Fruit fly (Drosophila melanogaster): Measurements from ENCODE around the gene hec.
A peak's percentile ranks its signal among the peaks of the same experiment; 100 is the strongest.

Gene hec

dm6 chrX:12909577-12910426 lies 47.5 kb downstream of the hec start, which contains the start of the genes Brms1 and CG4645 (continued):
- no peak for TF ChIP-seq cwo (GFP tag; optimal IDR thresholded peaks at IDR 0.05)
- TF ChIP-seq jumu (GFP tag; optimal IDR thresholded peaks at IDR 0.05), result no peak
- peak; percentile 10 for TF ChIP-seq Oli (tag; optimal IDR thresholded peaks at IDR 0.05)
- TF ChIP-seq tna (GFP tag; IDR thresholded peaks at IDR 0.05; ENCODE audit: partially characterized antibody), result no peak
- no peak for TF ChIP-seq CHES-1-like (GFP tag; optimal IDR thresholded peaks at IDR 0.05)
- TF ChIP-seq CG1233 (GFP tag; optimal IDR thresholded peaks at IDR 0.05), result peak; percentile 3
- no peak for TF ChIP-seq Awh (GFP tag; IDR thresholded peaks at IDR 0.05)
- TF ChIP-seq hb (GFP tag; IDR thresholded peaks at IDR 0.05; ENCODE audit: partially characterized antibody), result no peak
- peak; percentile 61 for TF ChIP-seq CG13424 (tag; optimal IDR thresholded peaks at IDR 0.05)
- peak; percentile 2 for TF ChIP-seq BtbVII (GFP tag; optimal IDR thresholded peaks at IDR 0.05)
- TF ChIP-seq ham (GFP tag; IDR thresholded peaks at IDR 0.05), result no peak
- TF ChIP-seq peb (GFP tag; IDR thresholded peaks at IDR 0.05), result no peak
- no peak for TF ChIP-seq maf-S (GFP tag; optimal IDR thresholded peaks at IDR 0.05)
- no peak for TF ChIP-seq disco-r (GFP tag; optimal IDR thresholded peaks at IDR 0.05)
- TF ChIP-seq kni (GFP tag; optimal IDR thresholded peaks at IDR 0.05), result no peak
- no peak for TF ChIP-seq CG31388 (GFP tag; optimal IDR thresholded peaks at IDR 0.05)
- peak; percentile 13 for TF ChIP-seq Ets97D (GFP tag; optimal IDR thresholded peaks at IDR 0.05)
- TF ChIP-seq CG2129 (GFP tag; IDR thresholded peaks at IDR 0.05; ENCODE audit: partially characterized antibody), result no peak
- no peak for TF ChIP-seq rib (GFP tag; IDR thresholded peaks at IDR 0.05)
- no peak; the same call in 1 of the 2 replicates for TF ChIP-seq ranshi (GFP tag; IDR thresholded peaks at IDR 0.05)
- TF ChIP-seq ro (GFP tag; IDR thresholded peaks at IDR 0.05), result no peak
- peak; percentile 22 for TF ChIP-seq CG7786 (GFP tag; optimal IDR thresholded peaks at IDR 0.05)
- no peak for TF ChIP-seq NC2α (GFP tag; optimal IDR thresholded peaks at IDR 0.05)
- no peak for TF ChIP-seq chinmo (GFP tag; IDR thresholded peaks at IDR 0.05; ENCODE audit: partially characterized antibody)
- TF ChIP-seq da (GFP tag; optimal IDR thresholded peaks at IDR 0.05), result no peak
- peak; percentile 32 for TF ChIP-seq CG12155 (GFP tag; optimal IDR thresholded peaks at IDR 0.05)
- TF ChIP-seq CG43689 (GFP tag; IDR thresholded peaks at IDR 0.05), result no peak; the same call in 1 of the 2 replicates
- TF ChIP-seq CoRest (tag; optimal IDR thresholded peaks at IDR 0.05), result peak; percentile 76
- peak; percentile 52 for TF ChIP-seq HHEX (GFP tag; optimal IDR thresholded peaks at IDR 0.05)
- TF ChIP-seq CG32532 (GFP tag; IDR thresholded peaks at IDR 0.05), result peak; percentile 41; the same call in 1 of the 2 replicates
- peak; percentile 55 for TF ChIP-seq ind (GFP tag; optimal IDR thresholded peaks at IDR 0.05)
- peak; percentile 16; the same call in 1 of the 2 replicates for TF ChIP-seq CG10366 (GFP tag; IDR thresholded peaks at IDR 0.05)
- peak; percentile 56 for TF ChIP-seq CG10209 (GFP tag; optimal IDR thresholded peaks at IDR 0.05)
- TF ChIP-seq Bgb (GFP tag; IDR thresholded peaks at IDR 0.05; ENCODE audit: partially characterized antibody), result peak; percentile 33; the same call in 1 of the 2 replicates
- peak; percentile 58 for TF ChIP-seq CG15269 (tag; optimal IDR thresholded peaks at IDR 0.05)
- 0 out of 2 replicates have a peak, but pooled peaks have one; percentile 5 for TF ChIP-seq sisA (GFP tag; IDR thresholded peaks at IDR 0.05)
- TF ChIP-seq Atf-2 (GFP tag; optimal IDR thresholded peaks at IDR 0.05), result no peak
- TF ChIP-seq CG9437 (GFP tag; optimal IDR thresholded peaks at IDR 0.05), result peak; percentile 54
- no peak for TF ChIP-seq emc (GFP tag; optimal IDR thresholded peaks at IDR 0.05)
- TF ChIP-seq btn (GFP tag; optimal IDR thresholded peaks at IDR 0.05), result no peak
- 0 out of 3 replicates have a peak, but pooled peaks have one; percentile 25 for TF ChIP-seq CG16813 (GFP tag; IDR thresholded peaks at IDR 0.05; ENCODE audit: partially characterized antibody)
- TF ChIP-seq CG6813 (GFP tag; optimal IDR thresholded peaks at IDR 0.05), result no peak
- peak; percentile 27; the same call in 1 of the 2 replicates for TF ChIP-seq Xrp1 (GFP tag; IDR thresholded peaks at IDR 0.05)
- peak; percentile 5 for TF ChIP-seq ATbp (GFP tag; optimal IDR thresholded peaks at IDR 0.05)
- TF ChIP-seq CG8290 (GFP tag; optimal IDR thresholded peaks at IDR 0.05), result peak; percentile 25
- TF ChIP-seq CG8290 (tag; optimal IDR thresholded peaks at IDR 0.05), result peak; percentile 39 to 56
- TF ChIP-seq H15 (GFP tag; IDR thresholded peaks at IDR 0.05), result peak; percentile 43; the same call in 1 of the 3 replicates
- TF ChIP-seq toy (GFP tag; IDR thresholded peaks at IDR 0.05), result no peak
- TF ChIP-seq E2f1 (GFP tag; IDR thresholded peaks at IDR 0.05), result 0 out of 2 replicates have a peak, but pooled peaks have one; percentile 22

All from whole organism, embryonic.